Worm (Caenorhabditis elegans) whole organism, L4/young adult: Measurements from ENCODE around the gene clec-3.

ENCODE experiments used
- dao-5 ChIP-seq: sonication (generic microtip); optimal IDR thresholded peaks from 2 replicates; lab custom pipeline; 2016; ENCODE audit warnings: missing genotype, missing genetic modification characterization, moderate library complexity, missing compliant biosample characterization
- him-1 ChIP-seq: sonication (generic microtip); optimal IDR thresholded peaks from 2 replicates; lab custom pipeline; 2016; ENCODE audit warnings: missing genotype, missing genetic modification reagents, missing genetic modification characterization, missing compliant biosample characterization

DNA sequence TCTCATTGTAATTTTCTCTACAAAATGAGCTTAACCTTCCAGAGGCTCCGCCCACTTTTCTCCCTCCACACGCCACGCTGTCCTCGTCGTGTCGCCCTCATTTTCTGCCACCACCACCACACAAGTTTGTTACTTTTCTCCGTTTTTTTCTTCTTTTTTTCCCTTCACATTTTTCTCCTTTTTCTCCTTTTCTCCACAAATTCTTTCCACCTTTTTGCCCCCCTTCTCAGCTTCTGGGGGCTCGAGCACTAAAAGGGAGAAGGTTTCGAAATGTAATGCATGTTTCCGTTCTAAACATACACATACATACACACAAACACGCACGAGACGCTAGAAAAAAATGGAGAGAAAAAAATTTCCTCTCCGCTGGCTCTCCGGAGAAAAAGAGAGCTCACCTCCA, 43.1 kb downstream of the clec-3 start, which contains the start of gene nhr-88:
- TF ChIP-seq dao-5 (tag; lab: Kevin White, UChicago) (no peak), him-1 (tag; lab: Kevin White, UChicago) (no peak)
